Fruit fly (Drosophila melanogaster): ENCODE data around the gene Naa60.

Naa60 gene

DNA sequence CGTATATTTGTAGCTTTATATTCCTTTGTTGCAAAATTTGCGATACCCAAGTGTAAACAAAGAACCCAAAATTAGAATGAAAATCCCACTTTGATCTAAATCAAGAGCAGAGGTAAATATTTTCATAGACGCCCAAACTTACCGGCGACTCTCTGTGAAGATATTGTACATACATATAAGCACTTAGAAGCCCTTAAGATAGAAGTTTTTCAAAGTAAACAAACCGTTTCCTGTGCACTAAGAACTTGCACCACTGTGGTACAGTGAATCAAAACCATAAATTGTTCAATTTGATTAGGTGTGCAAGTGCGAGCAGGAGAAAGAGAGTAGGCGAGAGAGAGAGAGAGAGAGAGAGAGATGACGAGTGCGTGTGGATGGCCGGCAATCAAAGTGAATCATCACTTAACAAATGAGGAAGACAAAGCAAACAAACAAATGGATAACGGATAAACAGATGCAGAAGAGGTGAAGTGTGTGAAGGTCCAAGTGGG lies 48.6 kb upstream of the Naa60 start (continued):
- TF ChIP-seq emc (GFP tag; optimal IDR thresholded peaks at IDR 0.05) (no peak), Atf3 (GFP tag; optimal IDR thresholded peaks at IDR 0.05) (no peak), row (GFP tag; IDR thresholded peaks at IDR 0.05) (peak; percentile 43; the same call in 1 of the 3 replicates), Adf1 (GFP tag; IDR thresholded peaks at IDR 0.05) (no peak), stc (GFP tag; IDR thresholded peaks at IDR 0.05) (no peak; the same call in 1 of the 2 replicates), Ssrp (tag; optimal IDR thresholded peaks at IDR 0.05) (peak; percentile 8), CG4707 (GFP tag; optimal IDR thresholded peaks at IDR 0.05) (peak; percentile 16), NfI (GFP tag; optimal IDR thresholded peaks at IDR 0.05) (peak; percentile 3), CG15601 (tag; optimal IDR thresholded peaks at IDR 0.05) (peak; percentile 15), nerfin-1 (tag; optimal IDR thresholded peaks at IDR 0.05) (peak; percentile 9), CG15011 (GFP tag; optimal IDR thresholded peaks at IDR 0.05) (no peak), CG1233 (GFP tag; optimal IDR thresholded peaks at IDR 0.05) (peak; percentile 26), Sry-δ (GFP tag; optimal IDR thresholded peaks at IDR 0.05) (no peak), CG6813 (GFP tag; optimal IDR thresholded peaks at IDR 0.05) (peak; percentile 4), pnt (GFP tag; optimal IDR thresholded peaks at IDR 0.05) (no peak), Optix (GFP tag; IDR thresholded peaks at IDR 0.05) (peak; percentile 12; the same call in 1 of the 3 replicates), crc (GFP tag; optimal IDR thresholded peaks at IDR 0.05) (no peak), gem (tag; optimal IDR thresholded peaks at IDR 0.05) (peak; percentile 18), Eip74EF (GFP tag; optimal IDR thresholded peaks at IDR 0.05) (peak in 1 of 2 experiments; percentile 54), sens-2 (GFP tag; IDR thresholded peaks at IDR 0.05) (peak; percentile 30; the same call in 1 of the 2 replicates), CG7271 (tag; optimal IDR thresholded peaks at IDR 0.05) (no peak), pzg (GFP tag; optimal IDR thresholded peaks at IDR 0.05) (no peak), Stat92E (GFP tag; optimal IDR thresholded peaks at IDR 0.05) (no peak), cwo (GFP tag; optimal IDR thresholded peaks at IDR 0.05) (no peak), CG13424 (tag; optimal IDR thresholded peaks at IDR 0.05) (peak; percentile 20), CG12219 (GFP tag; optimal IDR thresholded peaks at IDR 0.05) (no peak), bcd (GFP tag; optimal IDR thresholded peaks at IDR 0.05) (no peak), CG10979 (tag; optimal IDR thresholded peaks at IDR 0.05) (peak; percentile 27), CG1603 (tag; optimal IDR thresholded peaks at IDR 0.05) (peak; percentile 36), tap (tag; optimal IDR thresholded peaks at IDR 0.05) (peak; percentile 2), Oaz (GFP tag; IDR thresholded peaks at IDR 0.05) (no peak), Bgb (GFP tag; IDR thresholded peaks at IDR 0.05; ENCODE audit: partially characterized antibody) (peak; percentile 6; the same call in 1 of the 2 replicates), gce (GFP tag; IDR thresholded peaks at IDR 0.05) (no peak), trh (GFP tag; optimal IDR thresholded peaks at IDR 0.05) (no peak), Xrp1 (GFP tag; IDR thresholded peaks at IDR 0.05) (peak; percentile 33; the same call in 1 of the 2 replicates), ato (GFP tag; IDR thresholded peaks at IDR 0.05; ENCODE audit: partially characterized antibody) (no peak), CG7745 (tag; optimal IDR thresholded peaks at IDR 0.05) (peak; percentile 28), fu2 (GFP tag; optimal IDR thresholded peaks at IDR 0.05) (no peak), CG11085 (GFP tag; IDR thresholded peaks at IDR 0.05) (no peak), Sox100B (GFP tag; optimal IDR thresholded peaks at IDR 0.05) (peak; percentile 14), Spps (tag; optimal IDR thresholded peaks at IDR 0.05) (no peak), Lpt (GFP tag; optimal IDR thresholded peaks at IDR 0.05) (no peak), bsh (GFP tag; optimal IDR thresholded peaks at IDR 0.05) (peak; percentile 4 to 14), Neu2 (GFP tag; optimal IDR thresholded peaks at IDR 0.05; ENCODE audit: borderline replicate concordance) (no peak), Hsf (GFP tag; optimal IDR thresholded peaks at IDR 0.05) (peak; percentile 10), Bteb2 (GFP tag; optimal IDR thresholded peaks at IDR 0.05) (no peak), mam (GFP tag; optimal IDR thresholded peaks at IDR 0.05) (no peak), Vsx1 (GFP tag; optimal IDR thresholded peaks at IDR 0.05) (peak; percentile 50), Dad (GFP tag; optimal IDR thresholded peaks at IDR 0.05) (no peak)
